Worm (Caenorhabditis elegans) whole organism, midembryonic: Measurements from ENCODE around the gene F13E9.12.

Experiments used
- T22C8.4 ChIP-seq: fragments of 200-800 bp; sonication (Bioruptor generic); IDR thresholded peaks from 2 replicates; pipeline ENCODE4 v1.3.6; 2022; ENCODE audit warnings: missing genetic modification characterization, missing compliant biosample characterization
- klf-2 ChIP-seq: fragments of 200-800 bp; sonication (Bioruptor generic); conservative IDR thresholded peaks from 2 replicates; pipeline ENCODE4 v1.3.6; 2022; ENCODE audit warnings: missing genetic modification reagents, missing genetic modification characterization, missing compliant biosample characterization
- ref-1 ChIP-seq: fragments of 200-800 bp; sonication (Bioruptor generic); conservative IDR thresholded peaks from 2 replicates; pipeline ENCODE4 v1.3.6; 2022; ENCODE audit warnings: missing genetic modification reagents, missing genetic modification characterization, missing compliant biosample characterization
- tab-1 ChIP-seq: fragments of 200-800 bp; sonication (Bioruptor generic); IDR thresholded peaks from 2 replicates; pipeline ENCODE4 v1.3.6; 2022; ENCODE audit warnings: missing genetic modification characterization, missing compliant biosample characterization
- ztf-23 ChIP-seq: fragments of 200-800 bp; sonication (Bioruptor generic); IDR thresholded peaks from 2 replicates; pipeline ENCODE4 v1.3.6; 2022; ENCODE audit warnings: missing genetic modification reagents, missing genetic modification characterization, missing compliant biosample characterization

ce11 chrIV:10913081-10913480, 38.7 kb upstream of the F13E9.12 start, which contains the start of gene ZK593.2:
- TF ChIP-seq T22C8.4 (no peak), ref-1 (GFP tag; lab: Robert Waterston, UW) (no peak), ztf-23 (GFP tag; lab: Robert Waterston, UW) (no peak), klf-2 (GFP tag; lab: Robert Waterston, UW) (no peak), tab-1 (GFP tag; lab: Robert Waterston, UW) (no peak)
